Worm (Caenorhabditis elegans): ENCODE data around the gene nhr-130.

ce11 chrV:501230-501629, 18.1 kb upstream of the nhr-130 start, which contains the start of gene str-256:
- TF ChIP-seq unc-62 (GFP tag; optimal IDR thresholded peaks at IDR 0.05) (no peak), nhr-237 (tag; optimal IDR thresholded peaks at IDR 0.05) (no peak), fos-1 (tag; optimal IDR thresholded peaks at IDR 0.05) (no peak), elt-2 (tag; optimal IDR thresholded peaks at IDR 0.05) (no peak), daf-12 (tag; optimal IDR thresholded peaks at IDR 0.05) (no peak), nhr-28 (tag; optimal IDR thresholded peaks at IDR 0.05) (no peak), skn-1 (tag; optimal IDR thresholded peaks at IDR 0.05) (no peak), ceh-28 (tag; optimal IDR thresholded peaks at IDR 0.05) (no peak), jun-1 (tag; optimal IDR thresholded peaks at IDR 0.05) (no peak), eor-1 (tag; optimal IDR thresholded peaks at IDR 0.05) (no peak)

Data from whole organism, L3 larva.